Worm (Caenorhabditis elegans) whole organism, L4 larva: ENCODE results near the gene R04F11.3.

ENCODE experiments used
- F10B5.3 ChIP-seq: sonication (generic microtip); optimal IDR thresholded peaks from 2 replicates; lab custom pipeline; 2016; ENCODE audit warnings: mild to moderate bottlenecking, missing genetic modification characterization, missing compliant biosample characterization
- F26F4.8 ChIP-seq: fragments of 200-800 bp; sonication (Bioruptor generic); conservative IDR thresholded peaks from 2 replicates; pipeline ENCODE4 v1.3.6; 2022; ENCODE audit warnings: missing genetic modification characterization, missing compliant biosample characterization
- F44E2.7 ChIP-seq: fragments of 200-800 bp; sonication (Bioruptor generic); IDR thresholded peaks from 2 replicates; pipeline ENCODE4 v2.1.2; 2022; ENCODE audit warnings: missing genetic modification characterization, missing compliant biosample characterization
- R02D3.7 ChIP-seq: fragments of 150-350 bp; sonication (generic microtip); optimal IDR thresholded peaks from 3 replicates; lab custom pipeline; 2014; ENCODE audit warnings: missing biosample characterization, missing genetic modification characterization
- T20F7.1 ChIP-seq: fragments of 200-800 bp; sonication (Bioruptor generic); optimal IDR thresholded peaks from 2 replicates; lab custom pipeline; 2018; ENCODE audit warnings: mild to moderate bottlenecking, missing genetic modification characterization, missing compliant biosample characterization
- T26A8.4 ChIP-seq: fragments of 200-800 bp; sonication (Bioruptor generic); IDR thresholded peaks from 2 replicates; pipeline ENCODE4 v1.3.6; 2022; ENCODE audit warnings: missing genetic modification characterization, missing compliant biosample characterization
- Y75B8A.6 ChIP-seq: fragments of 200-800 bp; sonication (Bioruptor generic); IDR thresholded peaks from 2 replicates; pipeline ENCODE4 v1.3.6; 2022; ENCODE audit warnings: missing genetic modification reagents, missing genetic modification characterization, missing compliant biosample characterization
- ZK546.5 ChIP-seq, 2 experiments: sonication (generic microtip); optimal IDR thresholded peaks; 2 replicates each; lab custom pipeline; 2017; ENCODE audit warnings: missing biosample characterization in 2 of 2, missing genetic modification characterization in 2 of 2
- arid-1 ChIP-seq: fragments of 200-800 bp; sonication (Bioruptor generic); conservative IDR thresholded peaks from 2 replicates; pipeline ENCODE4 v1.3.6; 2022; ENCODE audit warnings: missing genetic modification reagents, missing genetic modification characterization, missing compliant biosample characterization
- ceh-20 ChIP-seq: fragments of 200-800 bp; sonication (Bioruptor generic); IDR thresholded peaks from 2 replicates; pipeline ENCODE4 v1.3.6; 2022; ENCODE audit warnings: missing genetic modification reagents, missing genetic modification characterization, missing compliant biosample characterization
- ceh-28 ChIP-seq: fragments of 150-350 bp; optimal IDR thresholded peaks from 2 replicates; lab custom pipeline; 2014; ENCODE audit warnings: missing biosample characterization, missing genetic modification reagents, missing genetic modification characterization
- ceh-32 ChIP-seq: sonication (generic microtip); optimal IDR thresholded peaks from 2 replicates; lab custom pipeline; 2016; ENCODE audit warnings: mild to moderate bottlenecking, missing genetic modification characterization, missing compliant biosample characterization; ENCODE audit not compliant: poor library complexity
- ceh-44 ChIP-seq: fragments of 200-800 bp; sonication (Bioruptor generic); IDR thresholded peaks from 2 replicates; pipeline ENCODE4 v1.3.6; 2022; ENCODE audit warnings: missing genetic modification reagents, missing genetic modification characterization, missing compliant biosample characterization
- ceh-62 ChIP-seq: sonication (generic microtip); optimal IDR thresholded peaks from 2 replicates; lab custom pipeline; 2017; ENCODE audit warnings: missing biosample characterization, missing genetic modification characterization
- ces-1 ChIP-seq: fragments of 150-350 bp; sonication (generic microtip); optimal IDR thresholded peaks from 4 replicates; lab custom pipeline; 2014; ENCODE audit warnings: missing biosample characterization, missing genetic modification reagents, missing genetic modification characterization
- ctbp-1 ChIP-seq: fragments of 200-800 bp; sonication (Bioruptor generic); IDR thresholded peaks from 2 replicates; pipeline ENCODE4 v1.3.6; 2022; ENCODE audit warnings: missing genetic modification reagents, missing genetic modification characterization, missing compliant biosample characterization
- dmd-9 ChIP-seq: fragments of 200-800 bp; sonication (Bioruptor generic); IDR thresholded peaks from 2 replicates; pipeline ENCODE4 v1.3.6; 2022; ENCODE audit warnings: missing genetic modification reagents, missing genetic modification characterization, missing compliant biosample characterization
- duxl-1 ChIP-seq: sonication (generic microtip); optimal IDR thresholded peaks from 2 replicates; lab custom pipeline; 2016; ENCODE audit warnings: mild to moderate bottlenecking, missing genetic modification characterization, moderate library complexity, missing compliant biosample characterization; ENCODE audit not compliant: poor library complexity
- dve-1 ChIP-seq: sonication (generic microtip); optimal IDR thresholded peaks from 2 replicates; lab custom pipeline; 2017; ENCODE audit warnings: antibody characterized with exemption, mild to moderate bottlenecking, missing genetic modification characterization, missing compliant biosample characterization; ENCODE audit not compliant: insufficient read depth
- fkh-10 ChIP-seq: fragments of 150-350 bp; optimal IDR thresholded peaks from 2 replicates; lab custom pipeline; 2014; ENCODE audit warnings: missing biosample characterization, missing genetic modification reagents, missing genetic modification characterization
- fos-1 ChIP-seq: fragments of 150-350 bp; optimal IDR thresholded peaks from 2 replicates; lab custom pipeline; 2014; ENCODE audit warnings: missing biosample characterization, missing genetic modification characterization
- gei-8 ChIP-seq: fragments of 200-800 bp; sonication (Bioruptor generic); optimal IDR thresholded peaks from 2 replicates; lab custom pipeline; 2018; ENCODE audit warnings: mild to moderate bottlenecking, missing genetic modification characterization, missing compliant biosample characterization
- hlh-11 ChIP-seq: fragments of 200-800 bp; sonication (Bioruptor generic); optimal IDR thresholded peaks from 2 replicates; lab custom pipeline; 2018; ENCODE audit warnings: mild to moderate bottlenecking, missing genetic modification characterization, missing compliant biosample characterization
- hmg-1.1 ChIP-seq: fragments of 200-800 bp; sonication (Bioruptor generic); IDR thresholded peaks from 2 replicates; pipeline ENCODE4 v1.3.6; 2022; ENCODE audit warnings: missing genetic modification reagents, missing genetic modification characterization, missing compliant biosample characterization
- jun-1 ChIP-seq: fragments of 150-350 bp; optimal IDR thresholded peaks from 2 replicates; lab custom pipeline; 2014; ENCODE audit warnings: missing biosample characterization, missing genetic modification reagents, missing genetic modification characterization
- lim-7 ChIP-seq: fragments of 200-800 bp; sonication (Bioruptor generic); IDR thresholded peaks from 2 replicates; pipeline ENCODE4 v1.3.6; 2022; ENCODE audit warnings: missing genetic modification characterization, missing compliant biosample characterization
- lin-1 ChIP-seq: fragments of 200-800 bp; sonication (Bioruptor generic); IDR thresholded peaks from 2 replicates; pipeline ENCODE4 v1.3.6; 2022; ENCODE audit warnings: missing genetic modification reagents, missing genetic modification characterization, missing compliant biosample characterization
- lin-13 ChIP-seq: fragments of 150-350 bp; optimal IDR thresholded peaks from 2 replicates; lab custom pipeline; 2014; ENCODE audit warnings: missing biosample characterization, missing genetic modification reagents, missing genetic modification characterization
- lin-39 ChIP-seq: fragments of 150-350 bp; optimal IDR thresholded peaks from 2 replicates; lab custom pipeline; 2014; ENCODE audit warnings: missing biosample characterization, missing genetic modification reagents, missing genetic modification characterization
- lir-3 ChIP-seq: sonication (generic microtip); optimal IDR thresholded peaks from 2 replicates; lab custom pipeline; 2016; ENCODE audit warnings: mild to moderate bottlenecking, missing genetic modification characterization, missing compliant biosample characterization
- madf-5 ChIP-seq, 2 experiments: fragments of 200-800 bp; sonication (Bioruptor generic); IDR thresholded peaks; 2 replicates each; pipeline ENCODE4 v1.3.6; 2022; ENCODE audit warnings: missing compliant biosample characterization in 2 of 2, missing genetic modification characterization in 2 of 2
- mdt-29 ChIP-seq: fragments of 200-800 bp; sonication (Bioruptor generic); IDR thresholded peaks from 2 replicates; pipeline ENCODE4 v1.3.6; 2022; ENCODE audit warnings: missing genetic modification reagents, missing genetic modification characterization, missing compliant biosample characterization
- mes-2 ChIP-seq: sonication (generic microtip); optimal IDR thresholded peaks from 2 replicates; lab custom pipeline; 2016; ENCODE audit warnings: missing genotype, mild to moderate bottlenecking, missing genetic modification characterization, missing compliant biosample characterization; ENCODE audit not compliant: poor library complexity, severe bottlenecking
- nhr-102 ChIP-seq: sonication (generic microtip); optimal IDR thresholded peaks from 2 replicates; lab custom pipeline; 2016; ENCODE audit warnings: mild to moderate bottlenecking, missing genetic modification characterization, moderate library complexity, missing compliant biosample characterization
- nhr-11 ChIP-seq: fragments of 150-350 bp; optimal IDR thresholded peaks from 2 replicates; lab custom pipeline; 2014; ENCODE audit warnings: missing biosample characterization, missing genetic modification characterization
- nhr-237 ChIP-seq: sonication (generic microtip); optimal IDR thresholded peaks from 2 replicates; lab custom pipeline; 2017; ENCODE audit warnings: missing biosample characterization, missing genetic modification characterization
- nhr-41 ChIP-seq: fragments of 200-800 bp; sonication (Bioruptor generic); IDR thresholded peaks from 2 replicates; pipeline ENCODE4 v1.3.6; 2022; ENCODE audit warnings: missing genetic modification reagents, missing genetic modification characterization, missing compliant biosample characterization
- nhr-76 ChIP-seq: fragments of 150-350 bp; optimal IDR thresholded peaks from 2 replicates; lab custom pipeline; 2014; ENCODE audit warnings: missing biosample characterization, missing genetic modification characterization
- php-3 ChIP-seq: fragments of 200-800 bp; sonication (Bioruptor generic); IDR thresholded peaks from 2 replicates; pipeline ENCODE4 v1.3.6; 2022; ENCODE audit warnings: missing genetic modification reagents, missing genetic modification characterization, missing compliant biosample characterization
- pqm-1 ChIP-seq: sonication (generic microtip); optimal IDR thresholded peaks from 2 replicates; lab custom pipeline; 2017; ENCODE audit warnings: missing biosample characterization, missing genetic modification characterization
- set-16 ChIP-seq: fragments of 200-800 bp; sonication (Bioruptor generic); IDR thresholded peaks from 2 replicates; pipeline ENCODE4 v1.3.6; 2022; ENCODE audit warnings: missing genetic modification reagents, missing genetic modification characterization, missing compliant biosample characterization
- snpc-1.2 ChIP-seq: fragments of 200-800 bp; sonication (Bioruptor generic); IDR thresholded peaks from 2 replicates; pipeline ENCODE4 v1.3.6; 2022; ENCODE audit warnings: missing genetic modification reagents, missing genetic modification characterization, missing compliant biosample characterization
- tra-1 ChIP-seq: fragments of 200-800 bp; sonication (Bioruptor generic); IDR thresholded peaks from 2 replicates; pipeline ENCODE4 v1.3.6; 2022; ENCODE audit warnings: missing genetic modification reagents, missing genetic modification characterization, missing compliant biosample characterization
- unc-130 ChIP-seq: sonication (generic microtip); optimal IDR thresholded peaks from 2 replicates; lab custom pipeline; 2016; ENCODE audit warnings: missing genetic modification reagents, missing genetic modification characterization, missing compliant biosample characterization
- unc-39 ChIP-seq: sonication (generic microtip); optimal IDR thresholded peaks from 2 replicates; lab custom pipeline; 2017; ENCODE audit warnings: missing biosample characterization, missing genetic modification characterization
- unc-62 ChIP-seq, 3 experiments: fragments of 150-350 bp in 1 of 3; sonication (generic microtip); optimal IDR thresholded peaks in 2 of 3; peaks in 1 of 3; 1 replicate in 1 of 3; 2 replicates in 2 of 3; lab custom pipeline; 2014 to 2017; ENCODE audit warnings: missing biosample characterization in 3 of 3, missing genetic modification characterization in 3 of 3, missing genetic modification reagents in 3 of 3, missing genotype in 1 of 3
- vab-7 ChIP-seq: fragments of 200-800 bp; sonication (Bioruptor generic); IDR thresholded peaks from 2 replicates; pipeline ENCODE4 v1.3.6; 2022; ENCODE audit warnings: missing genetic modification reagents, missing genetic modification characterization, missing compliant biosample characterization
- zag-1 ChIP-seq: fragments of 150-350 bp; optimal IDR thresholded peaks from 2 replicates; lab custom pipeline; 2014; ENCODE audit warnings: missing biosample characterization, missing genetic modification characterization
- zip-11 ChIP-seq: fragments of 200-800 bp; sonication (Bioruptor generic); IDR thresholded peaks from 2 replicates; pipeline ENCODE4 v1.3.6; 2022; ENCODE audit warnings: missing genetic modification characterization, missing compliant biosample characterization
- ztf-11 ChIP-seq: fragments of 150-350 bp; optimal IDR thresholded peaks from 2 replicates; lab custom pipeline; 2014; ENCODE audit warnings: missing biosample characterization, missing genetic modification characterization
- ztf-7 ChIP-seq: fragments of 150-350 bp; optimal IDR thresholded peaks from 2 replicates; lab custom pipeline; 2014; ENCODE audit warnings: missing biosample characterization, missing genetic modification characterization

The R04F11.3 gene

DNA sequence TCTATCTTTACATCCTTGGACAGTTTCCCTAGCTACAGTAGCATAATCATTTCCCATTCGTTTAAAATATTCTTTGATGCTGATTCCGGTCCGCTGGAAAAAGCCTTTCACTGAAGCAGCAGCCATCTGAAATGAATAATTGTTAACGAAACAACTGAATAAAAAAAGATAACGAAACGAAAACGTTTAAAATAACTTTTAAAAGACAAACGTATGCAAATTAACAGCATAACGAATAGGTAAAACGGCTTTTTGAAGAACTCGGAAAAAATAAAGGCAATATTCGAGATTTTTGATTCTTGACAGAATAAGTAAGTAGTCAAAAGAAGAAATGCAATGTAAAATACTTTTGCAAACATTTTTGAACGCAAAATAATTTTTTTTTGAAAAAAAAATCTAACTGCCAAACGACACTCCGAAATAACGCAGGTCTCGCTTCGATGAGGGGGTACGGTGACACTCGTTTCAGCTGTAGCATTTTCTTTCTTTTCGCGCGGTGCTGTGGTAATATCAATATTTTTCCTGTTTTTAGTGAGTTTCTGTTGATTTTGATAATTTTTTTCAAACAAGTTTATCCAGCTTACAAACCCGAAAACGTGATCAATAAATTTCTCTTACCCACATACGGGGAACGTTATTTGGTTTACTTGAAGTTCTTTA is 1.0 kb upstream of the R04F11.3 start, which contains the start of the genes R04F11.5 and R04F11.2:
R04F11.5 (minus strand) TSS at position 126 of the 660 bp plus-strand sequence.
R04F11.2 (plus strand) TSS at position 488 of the 660 bp plus-strand sequence.
- no peak for TF ChIP-seq duxl-1 (tag; lab: Kevin White, UChicago)
- TF ChIP-seq unc-39 (tag; lab: Kevin White, UChicago): no peak
- no peak for TF ChIP-seq nhr-41 (GFP tag; lab: Robert Waterston, UW)
- TF ChIP-seq unc-130 (GFP tag; lab: Kevin White, UChicago): peak; percentile 60
- TF ChIP-seq snpc-1.2 (GFP tag; lab: Robert Waterston, UW): no peak
- TF ChIP-seq lin-39: no peak
- no peak for TF ChIP-seq F44E2.7
- peak; percentile 81 for TF ChIP-seq dve-1 (tag; lab: Kevin White, UChicago)
- TF ChIP-seq nhr-102 (tag; lab: Kevin White, UChicago): no peak
- TF ChIP-seq ceh-62 (tag; lab: Kevin White, UChicago): no peak
- TF ChIP-seq ceh-32: no peak
- no peak for TF ChIP-seq ctbp-1 (GFP tag; lab: Robert Waterston, UW)
- no peak for TF ChIP-seq tra-1 (GFP tag; lab: Robert Waterston, UW)
- peak in 1 of 2 experiments; percentile 92 for TF ChIP-seq unc-62 (GFP tag; optimal IDR thresholded peaks at IDR 0.05 in 1 of 2; lab: Kevin White, UChicago)
- no peak for TF ChIP-seq unc-62 (tag; optimal IDR thresholded peaks at IDR 0.05; lab: Kevin White, UChicago)
- no peak for TF ChIP-seq nhr-76 (tag; lab: Kevin White, UChicago)
- 0 out of 2 replicates have a peak, but pooled peaks have one; percentile 34 for TF ChIP-seq arid-1 (GFP tag; lab: Robert Waterston, UW)
- TF ChIP-seq hlh-11: peak; percentile 69
- no peak for TF ChIP-seq fos-1 (tag; lab: Kevin White, UChicago)
- no peak for TF ChIP-seq pqm-1
- no peak for TF ChIP-seq ZK546.5 (tag; optimal IDR thresholded peaks at IDR 0.05; lab: Kevin White, UChicago)
- TF ChIP-seq fkh-10 (GFP tag; lab: Kevin White, UChicago): peak; percentile 28
- TF ChIP-seq nhr-11: peak; percentile 47
- TF ChIP-seq php-3 (GFP tag; lab: Robert Waterston, UW): no peak
- TF ChIP-seq F26F4.8 (GFP tag; lab: Robert Waterston, UW): no peak
- no peak for TF ChIP-seq ceh-20 (GFP tag; lab: Robert Waterston, UW)
- TF ChIP-seq dmd-9: no peak
- TF ChIP-seq ztf-11 (tag; lab: Kevin White, UChicago): no peak
- TF ChIP-seq lir-3 (tag; lab: Kevin White, UChicago): no peak
- no peak for TF ChIP-seq nhr-237 (tag; lab: Kevin White, UChicago)
- no peak for TF ChIP-seq madf-5 (GFP tag; IDR thresholded peaks at IDR 0.05; lab: Robert Waterston, UW)
- TF ChIP-seq ceh-44 (GFP tag; lab: Robert Waterston, UW): no peak
- no peak for TF ChIP-seq lin-1 (GFP tag; lab: Robert Waterston, UW)
- no peak for TF ChIP-seq ceh-28 (tag; lab: Kevin White, UChicago)
- no peak for TF ChIP-seq jun-1 (tag; lab: Kevin White, UChicago)
- TF ChIP-seq ztf-7 (tag; lab: Kevin White, UChicago): peak; percentile 19
- TF ChIP-seq T26A8.4 (GFP tag; lab: Robert Waterston, UW): no peak
- TF ChIP-seq gei-8 (GFP tag; lab: Kevin White, UChicago): no peak
- TF ChIP-seq hmg-1.1 (GFP tag; lab: Robert Waterston, UW): peak; percentile 49; the same call in 1 of the 2 replicates
- TF ChIP-seq vab-7 (GFP tag; lab: Robert Waterston, UW): no peak
- TF ChIP-seq R02D3.7 (tag; lab: Kevin White, UChicago): no peak
- peak; percentile 98 for TF ChIP-seq T20F7.1 (GFP tag; lab: Kevin White, UChicago)
- TF ChIP-seq mes-2 (tag; lab: Kevin White, UChicago): peak; percentile 85
- TF ChIP-seq set-16: no peak
- TF ChIP-seq lin-13: no peak
- TF ChIP-seq ces-1 (GFP tag; lab: Kevin White, UChicago): no peak
- no peak for TF ChIP-seq zip-11 (GFP tag; lab: Robert Waterston, UW)
- no peak for TF ChIP-seq lim-7 (GFP tag; lab: Robert Waterston, UW)
- TF ChIP-seq Y75B8A.6 (GFP tag; lab: Robert Waterston, UW): no peak
- TF ChIP-seq mdt-29 (GFP tag; lab: Robert Waterston, UW): no peak
- TF ChIP-seq zag-1 (tag; lab: Kevin White, UChicago): no peak
- TF ChIP-seq F10B5.3: no peak
